Worm (Caenorhabditis elegans): ENCODE results near the gene Y50D4B.2.

Gene Y50D4B.2

DNA sequence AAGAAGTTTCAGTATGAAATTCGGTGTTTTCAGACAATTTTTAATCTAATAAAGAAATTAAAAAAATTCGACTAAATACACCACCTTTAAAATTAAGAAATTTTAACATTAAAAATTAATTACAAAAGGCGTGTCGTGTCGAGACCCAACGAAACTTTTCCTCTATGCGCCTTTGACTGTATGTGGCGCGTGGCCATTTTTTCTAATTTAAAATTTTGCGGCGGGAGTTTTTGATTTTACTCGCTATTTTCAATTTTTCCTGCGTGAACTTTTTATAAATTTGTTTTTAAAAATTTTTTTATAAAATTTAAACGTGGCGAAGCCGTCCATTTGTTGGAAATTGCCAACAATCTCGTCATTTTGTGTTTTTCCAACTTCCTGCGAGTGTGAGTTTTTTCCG is 52.4 kb downstream of the Y50D4B.2 start (continued):
- no peak for TF ChIP-seq ztf-3 (GFP tag; optimal IDR thresholded peaks at IDR 0.05)
- TF ChIP-seq mes-4 (tag; optimal IDR thresholded peaks at IDR 0.05) = no peak
- peak; percentile 71 for TF ChIP-seq hsf-1 (GFP tag; IDR thresholded peaks at IDR 0.05)
- no peak for TF ChIP-seq mel-28 (tag; optimal IDR thresholded peaks at IDR 0.05; ENCODE audit: borderline replicate concordance)
- no peak for TF ChIP-seq B0261.1 (tag; optimal IDR thresholded peaks at IDR 0.05)
- TF ChIP-seq cebp-2 (GFP tag; IDR thresholded peaks at IDR 0.05) = no peak
- TF ChIP-seq nfya-1 (tag; optimal IDR thresholded peaks at IDR 0.05; ENCODE audit: borderline replicate concordance, insufficient read depth) = no peak
- TF ChIP-seq ceh-27 (GFP tag; optimal IDR thresholded peaks at IDR 0.05) = no peak
- TF ChIP-seq rec-8 (tag; optimal IDR thresholded peaks at IDR 0.05) = no peak
- TF ChIP-seq F57A8.1 (GFP tag; optimal IDR thresholded peaks at IDR 0.05) = no peak
- no peak for TF ChIP-seq gei-17 (GFP tag; optimal IDR thresholded peaks at IDR 0.05)
- no peak for TF ChIP-seq cebp-1 (GFP tag; IDR thresholded peaks at IDR 0.05)
- TF ChIP-seq cebp-1 (tag; optimal IDR thresholded peaks at IDR 0.05) = no peak
- TF ChIP-seq ama-1 (optimal IDR thresholded peaks at IDR 0.05) = no peak
- TF ChIP-seq ama-1 (GFP tag; optimal IDR thresholded peaks at IDR 0.05) = no peak
- TF ChIP-seq B0035.1 (tag; optimal IDR thresholded peaks at IDR 0.05) = no peak
- TF ChIP-seq xnd-1 (tag; optimal IDR thresholded peaks at IDR 0.05) = peak; percentile 92
- no peak for TF ChIP-seq nfya-2 (GFP tag; IDR thresholded peaks at IDR 0.05)
- 0 out of 2 replicates have a peak, but pooled peaks have one; percentile 48 for TF ChIP-seq ekl-4 (GFP tag; IDR thresholded peaks at IDR 0.05)
- peak; percentile 36 for TF ChIP-seq dox-1 (GFP tag; IDR thresholded peaks at IDR 0.05)
- TF ChIP-seq nhr-80 (tag; optimal IDR thresholded peaks at IDR 0.05) = no peak
- no peak for TF ChIP-seq egrh-3 (GFP tag; IDR thresholded peaks at IDR 0.05)
- 0 out of 2 replicates have a peak, but pooled peaks have one; percentile 26 for TF ChIP-seq pbrm-1 (GFP tag; IDR thresholded peaks at IDR 0.05)
- no peak for TF ChIP-seq ceh-58 (GFP tag; IDR thresholded peaks at IDR 0.05)
- peak; percentile 15 for TF ChIP-seq snpc-1.3 (tag; optimal IDR thresholded peaks at IDR 0.05; ENCODE audit: insufficient read depth)
- no peak for TF ChIP-seq zim-3 (tag; optimal IDR thresholded peaks at IDR 0.05)
- no peak for TF ChIP-seq F49E8.2 (tag; optimal IDR thresholded peaks at IDR 0.05; ENCODE audit: insufficient read depth)
- TF ChIP-seq C06A6.2 (GFP tag; conservative IDR thresholded peaks at IDR 0.05) = no peak
- TF ChIP-seq ets-4 (GFP tag; optimal IDR thresholded peaks at IDR 0.05) = no peak
- TF ChIP-seq sdz-38 (tag; optimal IDR thresholded peaks at IDR 0.05) = no peak
- no peak for TF ChIP-seq ztf-26 (tag; optimal IDR thresholded peaks at IDR 0.05)
- TF ChIP-seq ceh-91 (GFP tag; IDR thresholded peaks at IDR 0.05) = peak; percentile 86
- no peak for TF ChIP-seq hlh-12 (tag; optimal IDR thresholded peaks at IDR 0.05)
- TF ChIP-seq Y67H2A.10 (GFP tag; conservative IDR thresholded peaks at IDR 0.05) = no peak
- peak; percentile 34 for TF ChIP-seq snpc-1.1 (tag; optimal IDR thresholded peaks at IDR 0.05; ENCODE audit: insufficient read depth)
- peak; percentile 41; the same call in 1 of the 2 replicates for TF ChIP-seq C17E4.6 (GFP tag; IDR thresholded peaks at IDR 0.05)
- TF ChIP-seq B0336.3 (GFP tag; IDR thresholded peaks at IDR 0.05) = no peak; the same call in 1 of the 2 replicates
- peak; percentile 40; the same call in 1 of the 2 replicates for TF ChIP-seq rcor-1 (GFP tag; IDR thresholded peaks at IDR 0.05)
- peak; percentile 63 for TF ChIP-seq dpl-1 (GFP tag; optimal IDR thresholded peaks at IDR 0.05)
- TF ChIP-seq atf-7 (tag; optimal IDR thresholded peaks at IDR 0.05) = no peak
- peak; percentile 37; the same call in 1 of the 2 replicates for TF ChIP-seq hmg-1.2 (GFP tag; IDR thresholded peaks at IDR 0.05)
- no peak for TF ChIP-seq Y56A3A.18 (GFP tag; IDR thresholded peaks at IDR 0.05)
- no peak for TF ChIP-seq egl-18 (GFP tag; IDR thresholded peaks at IDR 0.05)
- TF ChIP-seq hlh-26 (GFP tag; conservative IDR thresholded peaks at IDR 0.05) = no peak
- no peak for TF ChIP-seq let-526 (GFP tag; IDR thresholded peaks at IDR 0.05)
- TF ChIP-seq sptf-2 (GFP tag; optimal IDR thresholded peaks at IDR 0.05) = no peak
- TF ChIP-seq Y95B8A.8 (GFP tag; IDR thresholded peaks at IDR 0.05) = peak; percentile 68; the same call in 1 of the 2 replicates
- TF ChIP-seq tlf-1 (GFP tag; optimal IDR thresholded peaks at IDR 0.05) = peak; percentile 65
- TF ChIP-seq lin-26 (GFP tag; IDR thresholded peaks at IDR 0.05) = no peak
